Worm (Caenorhabditis elegans) whole organism, L2 larva: Measurements from ENCODE around the gene cyp-35B1.
A peak's percentile ranks its signal among the peaks of the same experiment; 100 is the strongest.

Experiments
- C34F6.9 ChIP-seq: fragments of 150-350 bp; optimal IDR thresholded peaks from 2 replicates; lab custom pipeline; 2014; ENCODE audit warnings: missing biosample characterization, missing genetic modification characterization
- F13H6.1 ChIP-seq: sonication (generic microtip); optimal IDR thresholded peaks from 2 replicates; lab custom pipeline; 2016; ENCODE audit warnings: missing genetic modification characterization, missing compliant biosample characterization
- Y55F3AM.14 ChIP-seq: fragments of 200-800 bp; sonication (Bioruptor generic); optimal IDR thresholded peaks from 2 replicates; lab custom pipeline; 2018; ENCODE audit warnings: mild to moderate bottlenecking, missing genetic modification characterization, missing compliant biosample characterization
- aly-2 ChIP-seq: fragments of 150-350 bp; optimal IDR thresholded peaks from 2 replicates; lab custom pipeline; 2014; ENCODE audit warnings: missing biosample characterization, missing genetic modification characterization
- ama-1 ChIP-seq: fragments of 150-350 bp; optimal IDR thresholded peaks from 2 replicates; lab custom pipeline; 2018; ENCODE audit warnings: inconsistent platforms
- blmp-1 ChIP-seq: sonication (generic microtip); optimal IDR thresholded peaks from 2 replicates; lab custom pipeline; 2017; ENCODE audit warnings: missing genetic modification characterization, mild to moderate bottlenecking, missing compliant biosample characterization, antibody characterized with exemption, moderate library complexity; ENCODE audit not compliant: insufficient read depth
- ceh-16 ChIP-seq: fragments of 150-350 bp; optimal IDR thresholded peaks from 2 replicates; lab custom pipeline; 2014; ENCODE audit warnings: missing biosample characterization, missing genetic modification characterization
- ceh-82 ChIP-seq: fragments of 150-350 bp; optimal IDR thresholded peaks from 2 replicates; lab custom pipeline; 2014; ENCODE audit warnings: missing biosample characterization, missing genetic modification characterization
- crh-2 ChIP-seq: sonication (generic microtip); optimal IDR thresholded peaks from 2 replicates; lab custom pipeline; 2017; ENCODE audit warnings: missing biosample characterization, missing genetic modification characterization
- dmd-4 ChIP-seq: sonication (generic microtip); optimal IDR thresholded peaks from 2 replicates; lab custom pipeline; 2017; ENCODE audit warnings: missing biosample characterization, missing genetic modification characterization
- egl-27 ChIP-seq: sonication (generic microtip); optimal IDR thresholded peaks from 3 replicates; lab custom pipeline; 2017; ENCODE audit warnings: missing biosample characterization, missing genetic modification reagents, missing genetic modification characterization
- fos-1 ChIP-seq: fragments of 150-350 bp; optimal IDR thresholded peaks from 2 replicates; lab custom pipeline; 2014; ENCODE audit warnings: missing biosample characterization, missing genetic modification characterization
- gmeb-1 ChIP-seq: fragments of 150-350 bp; optimal IDR thresholded peaks from 2 replicates; lab custom pipeline; 2014; ENCODE audit warnings: missing biosample characterization, missing genetic modification characterization
- lin-11 ChIP-seq: fragments of 150-350 bp; sonication (generic microtip); optimal IDR thresholded peaks from 2 replicates; lab custom pipeline; 2014; ENCODE audit warnings: missing biosample characterization, missing genetic modification characterization, inconsistent platforms, mixed read lengths
- lin-13 ChIP-seq: fragments of 150-350 bp; optimal IDR thresholded peaks from 2 replicates; lab custom pipeline; 2014; ENCODE audit warnings: missing biosample characterization, missing genetic modification reagents, missing genetic modification characterization
- lsy-2 ChIP-seq, 2 experiments: fragments of 150-350 bp in 1 of 2; sonication (generic microtip) in 1 of 2; optimal IDR thresholded peaks; 2 replicates each; lab custom pipeline; 2014 to 2017; ENCODE audit warnings: missing biosample characterization in 2 of 2, missing genetic modification characterization in 2 of 2
- mab-5 ChIP-seq: fragments of 150-350 bp; optimal IDR thresholded peaks from 2 replicates; lab custom pipeline; 2014; ENCODE audit warnings: missing biosample characterization, missing genetic modification characterization
- mbf-1 ChIP-seq: sonication (generic microtip); optimal IDR thresholded peaks from 2 replicates; lab custom pipeline; 2017; ENCODE audit warnings: missing biosample characterization, missing genetic modification characterization
- mdl-1 ChIP-seq, 2 experiments: fragments of 150-350 bp in 1 of 2; sonication (generic microtip) in 1 of 2; optimal IDR thresholded peaks; 2 replicates each; lab custom pipeline; 2017; ENCODE audit warnings: missing biosample characterization in 2 of 2, missing genetic modification characterization in 2 of 2
- nhr-10 ChIP-seq: sonication (generic microtip); optimal IDR thresholded peaks from 2 replicates; lab custom pipeline; 2017; ENCODE audit warnings: missing biosample characterization, missing genetic modification characterization
- nhr-12 ChIP-seq: fragments of 150-350 bp; optimal IDR thresholded peaks from 2 replicates; lab custom pipeline; 2014; ENCODE audit warnings: missing biosample characterization, missing genetic modification characterization
- nhr-21 ChIP-seq: fragments of 150-350 bp; optimal IDR thresholded peaks from 2 replicates; lab custom pipeline; 2014; ENCODE audit warnings: missing biosample characterization, missing genetic modification characterization
- nhr-23 ChIP-seq: fragments of 150-350 bp; optimal IDR thresholded peaks from 2 replicates; lab custom pipeline; 2014; ENCODE audit warnings: missing biosample characterization, missing genetic modification reagents, missing genetic modification characterization
- nhr-237 ChIP-seq: fragments of 150-350 bp; optimal IDR thresholded peaks from 2 replicates; lab custom pipeline; 2014; ENCODE audit warnings: missing biosample characterization, missing genetic modification characterization
- nhr-25 ChIP-seq: fragments of 150-350 bp; sonication (generic microtip); optimal IDR thresholded peaks from 3 replicates; lab custom pipeline; 2014; ENCODE audit warnings: missing biosample characterization, missing genetic modification characterization
- nhr-77 ChIP-seq: fragments of 150-350 bp; optimal IDR thresholded peaks from 2 replicates; lab custom pipeline; 2014; ENCODE audit warnings: missing biosample characterization, missing genetic modification characterization
- peb-1 ChIP-seq: fragments of 150-350 bp; optimal IDR thresholded peaks from 2 replicates; lab custom pipeline; 2014; ENCODE audit warnings: missing biosample characterization, missing genetic modification characterization
- skn-1 ChIP-seq: sonication (generic microtip); optimal IDR thresholded peaks from 2 replicates; lab custom pipeline; 2017; ENCODE audit warnings: missing biosample characterization, missing genetic modification characterization
- sma-3 ChIP-seq: sonication (generic microtip); optimal IDR thresholded peaks from 2 replicates; lab custom pipeline; 2016; ENCODE audit warnings: missing genetic modification reagents, missing genetic modification characterization, missing compliant biosample characterization
- sma-9 ChIP-seq, 2 experiments: fragments of 150-350 bp in 1 of 2; sonication (generic microtip) in 1 of 2; optimal IDR thresholded peaks; 2 replicates each; lab custom pipeline; 2014 to 2016; ENCODE audit warnings: missing genetic modification characterization in 2 of 2, mild to moderate bottlenecking in 1 of 2, missing biosample characterization in 1 of 2, missing compliant biosample characterization in 1 of 2, missing genetic modification reagents in 1 of 2, moderate library complexity in 1 of 2
- snpc-4 ChIP-seq: fragments of 150-350 bp; optimal IDR thresholded peaks from 2 replicates; lab custom pipeline; 2014; ENCODE audit warnings: missing biosample characterization, missing genetic modification characterization
- unc-39 ChIP-seq: fragments of 150-350 bp; optimal IDR thresholded peaks from 2 replicates; lab custom pipeline; 2014; ENCODE audit warnings: missing biosample characterization, missing genetic modification characterization
- unc-55 ChIP-seq: fragments of 150-350 bp; sonication (generic microtip); optimal IDR thresholded peaks from 3 replicates; lab custom pipeline; 2014; ENCODE audit warnings: missing biosample characterization, missing genetic modification reagents, missing genetic modification characterization
- unc-62 ChIP-seq: fragments of 150-350 bp; optimal IDR thresholded peaks from 2 replicates; lab custom pipeline; 2014; ENCODE audit warnings: missing biosample characterization, missing genetic modification reagents, missing genetic modification characterization
- zag-1 ChIP-seq: fragments of 150-350 bp; optimal IDR thresholded peaks from 2 replicates; lab custom pipeline; 2014; ENCODE audit warnings: missing biosample characterization, missing genetic modification characterization
- ztf-11 ChIP-seq: sonication (generic microtip); optimal IDR thresholded peaks from 2 replicates; lab custom pipeline; 2017; ENCODE audit warnings: missing biosample characterization, missing genetic modification characterization
- ztf-4 ChIP-seq: fragments of 150-350 bp; optimal IDR thresholded peaks from 2 replicates; lab custom pipeline; 2014; ENCODE audit warnings: missing biosample characterization, missing genetic modification characterization

Gene cyp-35B1

ce11 chrV:3974361-3974760 is 35.5 kb downstream of the cyp-35B1 start, which contains the start of gene str-82:
Gene str-82, plus strand, starts transcription at chrV:3974661.
- TF ChIP-seq unc-55 (GFP tag; lab: Kevin White, UChicago) = no peak
- TF ChIP-seq nhr-21 (tag; lab: Kevin White, UChicago) = no peak
- TF ChIP-seq unc-62 = no peak
- TF ChIP-seq ztf-11 = no peak
- no peak for TF ChIP-seq ceh-82 (tag; lab: Kevin White, UChicago)
- TF ChIP-seq dmd-4 (tag; lab: Kevin White, UChicago) = no peak
- TF ChIP-seq F13H6.1 = no peak
- no peak for TF ChIP-seq unc-39 (tag; lab: Kevin White, UChicago)
- no peak for TF ChIP-seq ceh-16
- no peak for TF ChIP-seq lin-11 (tag; lab: Kevin White, UChicago)
- no peak for TF ChIP-seq nhr-23 (tag; lab: Kevin White, UChicago)
- TF ChIP-seq mbf-1 (tag; lab: Kevin White, UChicago) = no peak
- TF ChIP-seq ama-1 (lab: Kevin White, UChicago) = no peak
- no peak for TF ChIP-seq mdl-1 (tag; optimal IDR thresholded peaks at IDR 0.05; lab: Kevin White, UChicago)
- TF ChIP-seq egl-27 (tag; lab: Kevin White, UChicago) = no peak
- no peak for TF ChIP-seq nhr-77 (tag; lab: Kevin White, UChicago)
- TF ChIP-seq peb-1 = no peak

ce11 chrV:3976964-3977363 is 38.1 kb downstream of the cyp-35B1 start, which contains the start of gene str-83:
Gene str-83, plus strand, starts transcription at chrV:3977264.
- no peak for TF ChIP-seq skn-1 (tag; lab: Kevin White, UChicago)
- TF ChIP-seq nhr-23 (tag; lab: Kevin White, UChicago) = no peak
- TF ChIP-seq egl-27 (tag; lab: Kevin White, UChicago) = no peak
- TF ChIP-seq Y55F3AM.14 = no peak
- no peak for TF ChIP-seq gmeb-1 (tag; lab: Kevin White, UChicago)
- TF ChIP-seq mab-5 (tag; lab: Kevin White, UChicago) = no peak
- TF ChIP-seq blmp-1 (tag; lab: Kevin White, UChicago) = no peak
- TF ChIP-seq mbf-1 (tag; lab: Kevin White, UChicago) = no peak
- TF ChIP-seq zag-1 = no peak
- TF ChIP-seq aly-2 (tag; lab: Kevin White, UChicago) = no peak
- no peak for TF ChIP-seq lsy-2 (tag; optimal IDR thresholded peaks at IDR 0.05; lab: Kevin White, UChicago)
- no peak for TF ChIP-seq lin-13 (GFP tag; lab: Kevin White, UChicago)
- no peak for TF ChIP-seq nhr-237 (tag; lab: Kevin White, UChicago)
- no peak for TF ChIP-seq ama-1 (lab: Kevin White, UChicago)
- no peak for TF ChIP-seq C34F6.9

ce11 chrV:3979053-3979452 is 40.2 kb downstream of the cyp-35B1 start, which contains the start of gene nlp-34:
Gene nlp-34, minus strand, starts transcription at chrV:3979134.
- TF ChIP-seq lin-11 (tag; lab: Kevin White, UChicago) = no peak
- no peak for TF ChIP-seq gmeb-1 (tag; lab: Kevin White, UChicago)
- no peak for TF ChIP-seq ztf-4 (tag; lab: Kevin White, UChicago)
- TF ChIP-seq unc-55 (GFP tag; lab: Kevin White, UChicago) = no peak
- TF ChIP-seq ceh-16 = no peak
- no peak for TF ChIP-seq nhr-21 (tag; lab: Kevin White, UChicago)
- no peak for TF ChIP-seq nhr-12 (tag; lab: Kevin White, UChicago)
- TF ChIP-seq nhr-23 (tag; lab: Kevin White, UChicago) = no peak
- no peak for TF ChIP-seq egl-27 (tag; lab: Kevin White, UChicago)
- TF ChIP-seq snpc-4 (tag; lab: Kevin White, UChicago) = no peak
- no peak for TF ChIP-seq unc-62
- TF ChIP-seq zag-1 = no peak
- TF ChIP-seq mbf-1 (tag; lab: Kevin White, UChicago) = no peak
- no peak for TF ChIP-seq ama-1 (lab: Kevin White, UChicago)
- no peak for TF ChIP-seq nhr-10
- TF ChIP-seq unc-39 (tag; lab: Kevin White, UChicago) = no peak
- no peak for TF ChIP-seq sma-3 (GFP tag; lab: Kevin White, UChicago)
- TF ChIP-seq aly-2 (tag; lab: Kevin White, UChicago) = no peak
- no peak for TF ChIP-seq mab-5 (tag; lab: Kevin White, UChicago)

ce11 chrV:3979819-3980218 is 41.0 kb downstream of the cyp-35B1 start, which contains the start of gene nlp-31:
Gene nlp-31, plus strand, starts transcription at chrV:3980055.
- peak; percentile 10 for TF ChIP-seq F13H6.1
- TF ChIP-seq sma-9 (GFP tag; optimal IDR thresholded peaks at IDR 0.05; lab: Kevin White, UChicago) = peak; percentile 69
- no peak for TF ChIP-seq sma-9 (tag; optimal IDR thresholded peaks at IDR 0.05; lab: Kevin White, UChicago)
- peak; percentile 57 for TF ChIP-seq blmp-1 (tag; lab: Kevin White, UChicago)
- TF ChIP-seq crh-2 (tag; lab: Kevin White, UChicago) = peak; percentile 5
- TF ChIP-seq nhr-77 (tag; lab: Kevin White, UChicago) = no peak
- peak; percentile 73 for TF ChIP-seq nhr-21 (tag; lab: Kevin White, UChicago)
- no peak for TF ChIP-seq gmeb-1 (tag; lab: Kevin White, UChicago)
- no peak for TF ChIP-seq lin-13 (GFP tag; lab: Kevin White, UChicago)
- TF ChIP-seq mdl-1 (tag; optimal IDR thresholded peaks at IDR 0.05; lab: Kevin White, UChicago) = peak in 1 of 2 experiments; percentile 23
- peak; percentile 77 for TF ChIP-seq nhr-25
- TF ChIP-seq sma-3 (GFP tag; lab: Kevin White, UChicago) = peak; percentile 90
- peak; percentile 34 for TF ChIP-seq fos-1
